Fruit fly (Drosophila melanogaster) whole organism, embryonic: ENCODE data around the gene CG11267.

Source experiments
- C15 ChIP-seq: fragments of 200-800 bp; sonication (Bioruptor generic); IDR thresholded peaks from 3 replicates; pipeline ENCODE4 v1.3.6; 2022; ENCODE audit warnings: missing biosample characterization, missing genetic modification characterization
- CG10462 ChIP-seq: fragments of 200-800 bp; sonication (Bioruptor generic); optimal IDR thresholded peaks from 2 replicates; lab custom pipeline; 2016; ENCODE audit warnings: missing biosample characterization, missing genetic modification characterization
- CG11085 ChIP-seq: fragments of 200-800 bp; sonication (Bioruptor generic); IDR thresholded peaks from 2 replicates; pipeline ENCODE4 v1.3.6; 2022; ENCODE audit warnings: missing biosample characterization, missing genetic modification characterization
- CG11093 ChIP-seq: fragments of 200-800 bp; sonication (Bioruptor generic); IDR thresholded peaks from 3 replicates; pipeline ENCODE4 v1.3.6; 2022; ENCODE audit warnings: missing biosample characterization, missing genetic modification characterization
- CG11696 ChIP-seq: fragments of 200-800 bp; sonication (Bioruptor generic); IDR thresholded peaks from 2 replicates; pipeline ENCODE4 v1.3.6; 2022; ENCODE audit warnings: missing biosample characterization, missing genetic modification characterization
- CG1233 ChIP-seq: fragments of 200-800 bp; sonication (Bioruptor generic); optimal IDR thresholded peaks from 4 replicates; lab custom pipeline; 2018; ENCODE audit warnings: missing biosample characterization, mild to moderate bottlenecking, missing genetic modification characterization
- CG13775 ChIP-seq: fragments of 200-800 bp; sonication (Bioruptor generic); optimal IDR thresholded peaks from 3 replicates; lab custom pipeline; 2017; ENCODE audit warnings: missing biosample characterization, mild to moderate bottlenecking, missing genetic modification characterization
- CG14965 ChIP-seq: fragments of 200-800 bp; sonication (Bioruptor generic); optimal IDR thresholded peaks from 2 replicates; lab custom pipeline; 2016; ENCODE audit warnings: missing biosample characterization, missing genetic modification characterization, borderline replicate concordance
- CG17359 ChIP-seq: fragments of 200-800 bp; sonication (Bioruptor generic); optimal IDR thresholded peaks from 3 replicates; lab custom pipeline; 2018; ENCODE audit warnings: missing biosample characterization, mild to moderate bottlenecking, missing genetic modification characterization, moderate library complexity
- CG4707 ChIP-seq: fragments of 200-800 bp; sonication (Bioruptor generic); optimal IDR thresholded peaks from 2 replicates; lab custom pipeline; 2018; ENCODE audit warnings: missing biosample characterization, mild to moderate bottlenecking, missing genetic modification characterization, moderate library complexity
- CG5180 ChIP-seq: fragments of 200-800 bp; sonication (Bioruptor generic); optimal IDR thresholded peaks from 3 replicates; lab custom pipeline; 2017; ENCODE audit warnings: missing biosample characterization, missing genetic modification characterization, mild to moderate bottlenecking, moderate library complexity, missing genetic modification reagents
- CG9437 ChIP-seq: fragments of 200-800 bp; sonication (Bioruptor generic); optimal IDR thresholded peaks from 2 replicates; lab custom pipeline; 2018; ENCODE audit warnings: missing biosample characterization, mild to moderate bottlenecking, missing genetic modification characterization
- Dad ChIP-seq: fragments of 200-800 bp; sonication (Bioruptor generic); optimal IDR thresholded peaks from 3 replicates; lab custom pipeline; 2016; ENCODE audit warnings: missing biosample characterization, missing genetic modification characterization
- Dbx ChIP-seq: fragments of 200-800 bp; sonication (Bioruptor generic); IDR thresholded peaks from 3 replicates; pipeline ENCODE4 v1.3.6; 2022; ENCODE audit warnings: missing biosample characterization, missing genetic modification characterization
- Dip3 ChIP-seq: fragments of 200-800 bp; sonication (Bioruptor generic); optimal IDR thresholded peaks from 3 replicates; lab custom pipeline; 2016; ENCODE audit warnings: missing biosample characterization, missing genetic modification characterization
- HLH54F ChIP-seq: fragments of 200-800 bp; sonication (Bioruptor generic); optimal IDR thresholded peaks from 3 replicates; lab custom pipeline; 2016; ENCODE audit warnings: missing biosample characterization, missing genetic modification characterization
- Hr78 ChIP-seq, 2 experiments: fragments of 200-800 bp in 1 of 2; fragments of >200 bp in 1 of 2; sonication (Bioruptor generic) in 1 of 2; optimal IDR thresholded peaks; 2 replicates each; lab custom pipeline; 2017 to 2019; ENCODE audit warnings: missing biosample characterization in 2 of 2, missing genetic modification characterization in 2 of 2, mild to moderate bottlenecking in 1 of 2, moderate library complexity in 1 of 2
- Myb ChIP-seq: fragments of 200-800 bp; sonication (Bioruptor generic); optimal IDR thresholded peaks from 2 replicates; lab custom pipeline; 2016; ENCODE audit warnings: missing biosample characterization, missing genetic modification characterization
- NK7.1 ChIP-seq: fragments of 200-800 bp; sonication (Bioruptor generic); optimal IDR thresholded peaks from 3 replicates; lab custom pipeline; 2016; ENCODE audit warnings: missing biosample characterization, missing genetic modification characterization
- NfI ChIP-seq: fragments of 200-800 bp; sonication (Bioruptor generic); optimal IDR thresholded peaks from 3 replicates; lab custom pipeline; 2018; ENCODE audit warnings: missing biosample characterization, mild to moderate bottlenecking, missing genetic modification characterization, moderate library complexity
- PHDP ChIP-seq: fragments of 200-800 bp; sonication (Bioruptor generic); optimal IDR thresholded peaks from 3 replicates; lab custom pipeline; 2018; ENCODE audit warnings: missing biosample characterization, mild to moderate bottlenecking, missing genetic modification characterization, moderate library complexity
- Poxn ChIP-seq: fragments of 200-800 bp; sonication (Bioruptor generic); IDR thresholded peaks from 2 replicates; pipeline ENCODE4 v1.3.6; 2022; ENCODE audit warnings: missing biosample characterization, missing genetic modification characterization
- YL-1 ChIP-seq: fragments of 200-800 bp; sonication (Bioruptor generic); optimal IDR thresholded peaks from 3 replicates; lab custom pipeline; 2017; ENCODE audit warnings: missing biosample characterization, mild to moderate bottlenecking, missing genetic modification characterization
- ab ChIP-seq: fragments of 200-800 bp; sonication (Bioruptor generic); optimal IDR thresholded peaks from 2 replicates; lab custom pipeline; 2016; ENCODE audit warnings: missing biosample characterization, missing genetic modification characterization
- ap ChIP-seq: fragments of 200-800 bp; sonication (Bioruptor generic); IDR thresholded peaks from 2 replicates; pipeline ENCODE4 v1.3.6; 2022; ENCODE audit warnings: missing biosample characterization, missing genetic modification characterization
- ato ChIP-seq: fragments of 200-800 bp; sonication (Bioruptor generic); IDR thresholded peaks from 2 replicates; pipeline ENCODE4 v1.3.6; 2022; ENCODE audit warnings: missing biosample characterization, missing genetic modification characterization; ENCODE audit not compliant: partially characterized antibody
- br ChIP-seq: fragments of >200 bp; optimal IDR thresholded peaks from 2 replicates; lab custom pipeline; 2017
- chif ChIP-seq, 2 experiments: fragments of 200-800 bp; sonication (Bioruptor generic); optimal IDR thresholded peaks; 3 replicates each; lab custom pipeline; 2016; ENCODE audit warnings: missing biosample characterization in 2 of 2, missing genetic modification characterization in 2 of 2
- chinmo ChIP-seq: fragments of 200-800 bp; sonication (Bioruptor generic); IDR thresholded peaks from 4 replicates; pipeline ENCODE4 v1.3.6; 2022; ENCODE audit warnings: missing biosample characterization, missing genetic modification characterization; ENCODE audit not compliant: partially characterized antibody
- chm ChIP-seq: fragments of 200-800 bp; sonication (Bioruptor generic); IDR thresholded peaks from 2 replicates; pipeline ENCODE4 v1.3.6; 2022; ENCODE audit warnings: missing biosample characterization, missing genetic modification characterization
- chn ChIP-seq: fragments of 200-800 bp; sonication (Bioruptor generic); optimal IDR thresholded peaks from 2 replicates; lab custom pipeline; 2016; ENCODE audit warnings: missing biosample characterization, missing genetic modification characterization
- crp ChIP-seq, 2 experiments: fragments of 200-800 bp; sonication (Bioruptor generic); optimal IDR thresholded peaks; 2 replicates in 1 of 2; 3 replicates in 1 of 2; lab custom pipeline; 2017; ENCODE audit warnings: missing biosample characterization in 2 of 2, missing genetic modification characterization in 2 of 2, mild to moderate bottlenecking in 1 of 2, moderate library complexity in 1 of 2
- danr ChIP-seq: fragments of 200-800 bp; sonication (Bioruptor generic); IDR thresholded peaks from 2 replicates; pipeline ENCODE4 v1.3.6; 2022; ENCODE audit warnings: missing biosample characterization, missing genetic modification characterization
- dati ChIP-seq: fragments of 200-800 bp; sonication (Bioruptor generic); IDR thresholded peaks from 2 replicates; pipeline ENCODE4 v1.3.6; 2022; ENCODE audit warnings: missing biosample characterization, missing genetic modification characterization
- emc ChIP-seq: fragments of 200-800 bp; sonication (Bioruptor generic); optimal IDR thresholded peaks from 2 replicates; lab custom pipeline; 2016; ENCODE audit warnings: missing biosample characterization, missing genetic modification characterization
- en ChIP-seq: fragments of 200-800 bp; sonication (Bioruptor generic); optimal IDR thresholded peaks from 2 replicates; lab custom pipeline; 2016; ENCODE audit warnings: missing biosample characterization, missing genetic modification characterization
- gt ChIP-seq: fragments of 200-800 bp; sonication (Bioruptor generic); IDR thresholded peaks from 2 replicates; pipeline ENCODE4 v1.3.6; 2022; ENCODE audit warnings: missing biosample characterization, missing genetic modification characterization
- lola ChIP-seq, 3 experiments: fragments of >200 bp in 2 of 3; fragments of 200-800 bp in 1 of 3; sonication (Bioruptor generic) in 1 of 3; optimal IDR thresholded peaks; 2 replicates each; lab custom pipeline; 2017 to 2019; ENCODE audit warnings: missing biosample characterization in 3 of 3, missing genetic modification characterization in 3 of 3, mild to moderate bottlenecking in 1 of 3, moderate library complexity in 1 of 3
- mirr ChIP-seq: fragments of 200-800 bp; sonication (Bioruptor generic); optimal IDR thresholded peaks from 3 replicates; lab custom pipeline; 2018; ENCODE audit warnings: missing biosample characterization, mild to moderate bottlenecking, missing genetic modification characterization
- mld ChIP-seq: fragments of 200-800 bp; sonication (Bioruptor generic); IDR thresholded peaks from 3 replicates; pipeline ENCODE4 v1.3.6; 2022; ENCODE audit warnings: missing biosample characterization, missing genetic modification characterization; ENCODE audit not compliant: partially characterized antibody
- nerfin-2 ChIP-seq: fragments of 200-800 bp; sonication (Bioruptor generic); IDR thresholded peaks from 2 replicates; pipeline ENCODE4 v1.3.6; 2022; ENCODE audit warnings: missing biosample characterization, missing genetic modification characterization; ENCODE audit not compliant: partially characterized antibody
- oc ChIP-seq: fragments of 200-800 bp; sonication (Bioruptor generic); optimal IDR thresholded peaks from 2 replicates; lab custom pipeline; 2018; ENCODE audit warnings: missing biosample characterization, mild to moderate bottlenecking, missing genetic modification characterization, moderate library complexity
- pnt ChIP-seq: fragments of 200-800 bp; sonication (Bioruptor generic); optimal IDR thresholded peaks from 3 replicates; lab custom pipeline; 2016; ENCODE audit warnings: missing biosample characterization, missing genetic modification characterization
- ro ChIP-seq: fragments of 200-800 bp; sonication (Bioruptor generic); IDR thresholded peaks from 2 replicates; pipeline ENCODE4 v1.3.6; 2022; ENCODE audit warnings: missing biosample characterization, missing genetic modification characterization
- run ChIP-seq: fragments of 200-800 bp; sonication (Bioruptor generic); optimal IDR thresholded peaks from 3 replicates; lab custom pipeline; 2018; ENCODE audit warnings: missing biosample characterization, mild to moderate bottlenecking, missing genetic modification characterization
- salm ChIP-seq: fragments of 200-800 bp; sonication (Bioruptor generic); optimal IDR thresholded peaks from 2 replicates; lab custom pipeline; 2018; ENCODE audit warnings: missing biosample characterization, mild to moderate bottlenecking, missing genetic modification characterization
- stc ChIP-seq: fragments of 200-800 bp; sonication (Bioruptor generic); IDR thresholded peaks from 2 replicates; pipeline ENCODE4 v1.3.6; 2022; ENCODE audit warnings: missing biosample characterization, missing genetic modification characterization
- tup ChIP-seq: fragments of 200-800 bp; sonication (Bioruptor generic); optimal IDR thresholded peaks from 2 replicates; lab custom pipeline; 2016; ENCODE audit warnings: missing biosample characterization, mild to moderate bottlenecking, missing genetic modification characterization, moderate library complexity
- wdn ChIP-seq: fragments of 200-800 bp; sonication (Bioruptor generic); IDR thresholded peaks from 2 replicates; pipeline ENCODE4 v1.3.6; 2022; ENCODE audit warnings: missing biosample characterization, missing genetic modification characterization
- yki ChIP-seq: fragments of >200 bp; optimal IDR thresholded peaks from 3 replicates; lab custom pipeline; 2018

Gene CG11267

dm6 chr3L:13017803-13018324, 2.0 kb downstream of the CG11267 start, which contains the start of the genes mRpL20 and Icmt (continued):
- TF ChIP-seq CG11696: peak; percentile 87
- peak in 1 of 3 experiments; percentile 85 for TF ChIP-seq lola (GFP tag; optimal IDR thresholded peaks at IDR 0.05; lab: Kevin White, UChicago)
- TF ChIP-seq mirr (GFP tag; lab: Kevin White, UChicago): no peak
- TF ChIP-seq pnt: peak; percentile 33
- peak; percentile 96 for TF ChIP-seq stc
- TF ChIP-seq chif (GFP tag; optimal IDR thresholded peaks at IDR 0.05; lab: Kevin White, UChicago): peak in 1 of 2 experiments; percentile 45
- TF ChIP-seq mld: no peak
- peak; percentile 93 for TF ChIP-seq run
- peak; percentile 94 for TF ChIP-seq CG11093 (GFP tag; lab: Robert Waterston, UW)
- no peak for TF ChIP-seq emc
- TF ChIP-seq tup: peak; percentile 67
- TF ChIP-seq Dad: no peak
- TF ChIP-seq en (GFP tag; lab: Kevin White, UChicago): no peak
- TF ChIP-seq CG1233 (GFP tag; lab: Kevin White, UChicago): peak; percentile 88
- TF ChIP-seq ap (GFP tag; lab: Robert Waterston, UW): peak; percentile 86
- TF ChIP-seq ab (GFP tag; lab: Kevin White, UChicago): peak; percentile 4
- peak; percentile 92 for TF ChIP-seq salm (tag; lab: Kevin White, UChicago)
- TF ChIP-seq NK7.1 (GFP tag; lab: Kevin White, UChicago): no peak
- TF ChIP-seq Poxn (GFP tag; lab: Robert Waterston, UW): peak; percentile 92
- peak; percentile 63 for TF ChIP-seq YL-1 (GFP tag; lab: Kevin White, UChicago)
- no peak; the same call in 1 of the 2 replicates for TF ChIP-seq ato (GFP tag; lab: Robert Waterston, UW)
- TF ChIP-seq HLH54F: peak; percentile 18
- TF ChIP-seq CG11085 (GFP tag; lab: Robert Waterston, UW): peak; percentile 94
- TF ChIP-seq CG9437 (GFP tag; lab: Kevin White, UChicago): peak; percentile 88
- peak; percentile 93 for TF ChIP-seq C15 (GFP tag; lab: Robert Waterston, UW)
- TF ChIP-seq chm (GFP tag; lab: Robert Waterston, UW): peak; percentile 88
- TF ChIP-seq Myb (GFP tag; lab: Kevin White, UChicago): no peak
- TF ChIP-seq gt (GFP tag; lab: Robert Waterston, UW): peak; percentile 93
- TF ChIP-seq dati (GFP tag; lab: Robert Waterston, UW): peak; percentile 89
- TF ChIP-seq CG4707 (GFP tag; lab: Kevin White, UChicago): peak; percentile 68
- TF ChIP-seq wdn (GFP tag; lab: Robert Waterston, UW): peak; percentile 97
- peak; percentile 75 for TF ChIP-seq CG10462
- peak; percentile 91 for TF ChIP-seq CG17359 (tag; lab: Kevin White, UChicago)
- no peak for TF ChIP-seq br (lab: Kevin White, UChicago)
- peak; percentile 97 for TF ChIP-seq PHDP
- TF ChIP-seq Hr78 (GFP tag; optimal IDR thresholded peaks at IDR 0.05; lab: Kevin White, UChicago): peak in 1 of 2 experiments; percentile 60
- peak in 1 of 2 experiments; percentile 54 for TF ChIP-seq crp (GFP tag; optimal IDR thresholded peaks at IDR 0.05; lab: Kevin White, UChicago)
- TF ChIP-seq CG13775 (GFP tag; lab: Kevin White, UChicago): peak; percentile 89
- TF ChIP-seq ro (GFP tag; lab: Robert Waterston, UW): peak; percentile 94
- peak; percentile 92 for TF ChIP-seq nerfin-2 (GFP tag; lab: Robert Waterston, UW)
- peak; percentile 83 for TF ChIP-seq danr (GFP tag; lab: Robert Waterston, UW)
- peak; percentile 75 for TF ChIP-seq chn (GFP tag; lab: Kevin White, UChicago)
- peak; percentile 35 for TF ChIP-seq Dip3 (GFP tag; lab: Kevin White, UChicago)
- peak; percentile 55 for TF ChIP-seq CG5180
- TF ChIP-seq oc (tag; lab: Kevin White, UChicago): peak; percentile 96
- no peak for TF ChIP-seq yki (lab: Kevin White, UChicago)
- peak; percentile 92 for TF ChIP-seq NfI (GFP tag; lab: Kevin White, UChicago)
- no peak for TF ChIP-seq CG14965 (GFP tag; lab: Kevin White, UChicago)
- TF ChIP-seq Dbx (GFP tag; lab: Robert Waterston, UW): peak; percentile 92
- peak; percentile 86; the same call in 2 of the 4 replicates for TF ChIP-seq chinmo (GFP tag; lab: Robert Waterston, UW)
